Worm (Caenorhabditis elegans) whole organism, L3 larva: ENCODE measurements around the gene div-1.
A peak's percentile ranks its signal among the peaks of the same experiment; 100 is the strongest.

Experiments used
- R02D3.7 ChIP-seq: fragments of 150-350 bp; optimal IDR thresholded peaks from 2 replicates; lab custom pipeline; 2014; ENCODE audit warnings: missing biosample characterization, missing genetic modification characterization
- ZK546.5 ChIP-seq: sonication (generic microtip); optimal IDR thresholded peaks from 2 replicates; lab custom pipeline; 2017; ENCODE audit warnings: missing biosample characterization, missing genetic modification characterization
- ceh-9 ChIP-seq: sonication (generic microtip); optimal IDR thresholded peaks from 2 replicates; lab custom pipeline; 2018; ENCODE audit warnings: missing biosample characterization, missing genetic modification characterization
- egl-27 ChIP-seq: sonication (generic microtip); optimal IDR thresholded peaks from 4 replicates; lab custom pipeline; 2017; ENCODE audit warnings: missing biosample characterization, missing genetic modification reagents, missing genetic modification characterization
- eor-1 ChIP-seq, 2 experiments: fragments of 150-350 bp; optimal IDR thresholded peaks; 2 replicates each; lab custom pipeline; 2014 to 2018; ENCODE audit warnings: missing biosample characterization in 2 of 2, missing genetic modification characterization in 2 of 2
- fos-1 ChIP-seq: fragments of 150-350 bp; optimal IDR thresholded peaks from 2 replicates; lab custom pipeline; 2014; ENCODE audit warnings: missing biosample characterization, missing genetic modification characterization
- hmg-11 ChIP-seq: sonication (generic microtip); optimal IDR thresholded peaks from 2 replicates; lab custom pipeline; 2016; ENCODE audit warnings: missing genetic modification characterization, missing compliant biosample characterization
- lin-39 ChIP-seq: fragments of 150-350 bp; optimal IDR thresholded peaks from 2 replicates; lab custom pipeline; 2018; ENCODE audit warnings: missing biosample characterization, missing genetic modification reagents, missing genetic modification characterization
- nfya-1 ChIP-seq: sonication (generic microtip); optimal IDR thresholded peaks from 2 replicates; lab custom pipeline; 2017; ENCODE audit warnings: missing genetic modification characterization, mild to moderate bottlenecking, missing compliant biosample characterization, antibody characterized with exemption, moderate library complexity; ENCODE audit not compliant: insufficient read depth
- nhr-237 ChIP-seq: fragments of 150-350 bp; optimal IDR thresholded peaks from 2 replicates; lab custom pipeline; 2014; ENCODE audit warnings: missing biosample characterization, missing genetic modification characterization
- nhr-77 ChIP-seq: fragments of 150-350 bp; optimal IDR thresholded peaks from 2 replicates; lab custom pipeline; 2014; ENCODE audit warnings: missing biosample characterization, missing genetic modification characterization
- pha-4 ChIP-seq: fragments of 150-350 bp; optimal IDR thresholded peaks from 2 replicates; lab custom pipeline; 2014; ENCODE audit warnings: missing biosample characterization, missing genetic modification reagents, missing genetic modification characterization
- snpc-4 ChIP-seq: fragments of 150-350 bp; optimal IDR thresholded peaks from 2 replicates; lab custom pipeline; 2014; ENCODE audit warnings: missing biosample characterization, missing genetic modification characterization
- ztf-11 ChIP-seq: fragments of 150-350 bp; optimal IDR thresholded peaks from 2 replicates; lab custom pipeline; 2014; ENCODE audit warnings: missing biosample characterization, missing genetic modification characterization

ce11 chrIII:10218587-10218986, 29.8 kb downstream of the div-1 start, which contains the start of the genes rde-4 and cox-14:
- TF ChIP-seq fos-1 (tag; lab: Kevin White, UChicago): no peak
- TF ChIP-seq nhr-237 (tag; lab: Kevin White, UChicago): no peak
- peak; percentile 97 for TF ChIP-seq nfya-1
- TF ChIP-seq hmg-11 (tag; lab: Kevin White, UChicago): peak; percentile 44
- TF ChIP-seq ceh-9: no peak
- peak; percentile 97 for TF ChIP-seq pha-4
- TF ChIP-seq nhr-77 (tag; lab: Kevin White, UChicago): no peak
- peak; percentile 90 for TF ChIP-seq lin-39 (tag; lab: Kevin White, UChicago)
- no peak for TF ChIP-seq eor-1 (tag; optimal IDR thresholded peaks at IDR 0.05; lab: Kevin White, UChicago)
- no peak for TF ChIP-seq ztf-11
- no peak for TF ChIP-seq R02D3.7
- TF ChIP-seq egl-27 (tag; lab: Kevin White, UChicago): no peak
- peak; percentile 44 for TF ChIP-seq snpc-4 (tag; lab: Kevin White, UChicago)
- no peak for TF ChIP-seq ZK546.5 (tag; lab: Kevin White, UChicago)
